Fruit fly (Drosophila melanogaster): Measurements from ENCODE around the gene epsilonCOP.

Gene epsilonCOP

DNA sequence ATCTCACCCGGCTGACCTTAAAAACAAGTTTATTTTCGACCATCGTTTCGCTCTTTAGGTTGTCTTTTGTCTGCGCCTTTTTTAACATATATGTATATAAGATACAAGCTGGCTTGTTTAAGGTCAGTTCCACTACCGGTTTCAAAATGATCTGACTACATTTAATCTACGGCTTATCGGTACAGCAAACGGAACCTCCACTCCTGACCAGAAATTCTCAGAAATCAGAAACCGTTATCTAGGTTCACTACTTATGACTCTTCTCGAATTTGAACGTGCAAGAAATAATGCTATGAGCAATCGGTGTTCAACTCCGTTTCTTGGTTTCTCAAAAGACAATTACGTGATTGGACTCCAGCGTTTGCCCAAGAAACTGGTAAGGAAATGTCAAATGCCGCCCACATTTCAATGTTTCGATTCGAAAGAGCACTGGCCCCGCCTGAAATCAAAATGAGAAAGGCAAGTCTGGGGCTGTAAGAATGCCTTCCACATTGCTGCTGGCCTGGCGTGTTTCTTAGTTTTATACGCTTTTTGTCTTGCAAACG lies 18.7 kb upstream of the epsilonCOP start:
- TF ChIP-seq CTCF (optimal IDR thresholded peaks at IDR 0.05) (no peak), CG8478 (optimal IDR thresholded peaks at IDR 0.05) (no peak)

- TF ChIP-seq CG8478 (optimal IDR thresholded peaks at IDR 0.05) (no peak), CTCF (optimal IDR thresholded peaks at IDR 0.05) (no peak)
Observed at dm6 chr2L:6471978-6472776, 16.7 kb upstream of the epsilonCOP start.

DNA sequence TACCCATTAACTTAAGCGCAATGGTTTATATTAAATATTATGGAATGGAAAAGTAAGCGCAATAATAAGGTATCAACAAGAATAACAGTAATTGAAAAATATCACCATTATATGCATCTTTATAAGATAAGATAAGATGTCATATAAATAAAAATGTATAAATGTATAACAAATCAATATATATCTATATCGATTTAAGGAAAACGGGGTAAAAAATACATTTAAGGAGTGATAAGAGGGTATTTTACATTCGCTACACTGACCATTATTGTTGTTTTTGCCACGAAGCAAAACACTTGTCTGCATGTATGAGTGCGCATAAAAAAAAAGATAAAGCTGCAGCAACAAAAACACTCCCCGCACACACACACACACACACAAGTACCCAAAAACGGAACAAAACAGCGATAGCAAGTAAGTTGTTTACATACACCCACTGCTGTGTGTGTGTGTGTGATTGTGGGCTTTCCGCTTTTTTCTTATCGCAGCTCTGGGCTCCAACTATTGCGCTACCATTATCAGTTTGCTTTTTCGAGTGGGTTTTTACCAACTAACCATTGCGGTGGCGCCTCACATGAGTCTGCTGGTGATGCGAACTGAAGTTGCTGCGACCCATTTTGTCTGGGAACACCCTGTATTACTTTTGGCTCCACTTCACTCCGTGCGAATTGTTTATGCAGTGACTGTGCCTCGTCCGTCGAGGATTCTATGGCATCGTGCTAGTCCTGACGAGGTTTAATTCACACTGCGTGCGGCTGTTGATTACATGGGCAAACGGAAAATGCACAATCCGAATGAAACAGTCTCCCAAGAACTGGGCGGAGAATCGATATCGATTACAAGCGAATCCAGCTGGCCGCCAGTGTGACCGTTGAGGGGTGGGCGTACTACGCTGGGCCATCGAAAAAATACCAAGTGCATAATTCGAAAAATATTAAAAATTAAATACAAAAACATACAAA lies 15.5 kb upstream of the epsilonCOP start, which contains the start of gene mmy:
Gene mmy, minus strand, starts transcription at position 829 of the 962 bp plus-strand sequence.
- TF ChIP-seq CTCF (optimal IDR thresholded peaks at IDR 0.05) (no peak), CG8478 (optimal IDR thresholded peaks at IDR 0.05) (no peak)

DNA sequence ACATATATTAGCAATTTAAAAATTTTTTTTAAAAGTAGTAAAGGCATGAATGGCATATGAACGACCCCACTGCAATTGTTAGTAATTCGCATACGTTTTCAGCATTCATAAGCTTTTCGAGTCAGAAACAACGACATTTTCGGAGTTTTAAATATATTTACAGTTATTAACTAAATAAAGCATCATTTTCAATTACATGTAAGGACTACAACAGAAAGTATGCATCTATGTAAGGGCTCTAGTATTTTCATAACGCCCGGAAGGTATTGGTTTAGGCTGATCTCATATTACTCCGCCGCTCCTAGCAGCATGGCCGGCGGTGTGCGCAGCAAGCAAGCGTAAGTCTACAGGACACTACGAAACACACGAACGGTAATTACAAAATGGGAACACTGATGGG lies 14.6 kb upstream of the epsilonCOP start:
- no peak for TF ChIP-seq CTCF (optimal IDR thresholded peaks at IDR 0.05)
- TF ChIP-seq CG8478 (optimal IDR thresholded peaks at IDR 0.05): no peak

- no peak for TF ChIP-seq CG8478 (optimal IDR thresholded peaks at IDR 0.05)
- no peak for TF ChIP-seq CTCF (optimal IDR thresholded peaks at IDR 0.05)
Observed at dm6 chr2L:6474878-6475582, 13.9 kb upstream of the epsilonCOP start.

DNA sequence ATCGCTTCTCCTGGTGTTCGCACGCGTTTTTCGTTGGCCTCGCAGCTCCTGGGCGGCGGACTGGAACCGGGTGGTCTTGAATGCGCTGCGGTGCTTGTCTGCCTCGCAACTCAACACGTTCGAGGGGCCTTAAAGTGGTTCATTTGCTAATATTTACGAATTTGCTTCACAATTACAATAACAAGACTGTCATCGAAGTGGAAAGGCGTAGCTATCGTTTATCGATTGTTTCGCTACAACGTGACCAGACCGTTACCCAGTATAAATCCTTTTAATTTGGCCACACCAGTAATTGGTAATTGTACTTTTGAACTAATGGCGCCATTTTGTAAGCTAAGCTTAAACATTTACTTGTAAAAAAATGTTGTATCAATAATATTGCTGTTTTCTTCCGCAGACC lies 12.1 kb upstream of the epsilonCOP start, which contains the start of gene CG9536:
Gene CG9536, minus strand, starts transcription at position 223 of the 400 bp plus-strand sequence.
- TF ChIP-seq CG8478 (optimal IDR thresholded peaks at IDR 0.05): no peak
- no peak for TF ChIP-seq CTCF (optimal IDR thresholded peaks at IDR 0.05)

dm6 chr2L:6479226-6479906 lies 9.5 kb upstream of the epsilonCOP start:
- TF ChIP-seq CTCF (optimal IDR thresholded peaks at IDR 0.05): no peak
- no peak for TF ChIP-seq CG8478 (optimal IDR thresholded peaks at IDR 0.05)

DNA sequence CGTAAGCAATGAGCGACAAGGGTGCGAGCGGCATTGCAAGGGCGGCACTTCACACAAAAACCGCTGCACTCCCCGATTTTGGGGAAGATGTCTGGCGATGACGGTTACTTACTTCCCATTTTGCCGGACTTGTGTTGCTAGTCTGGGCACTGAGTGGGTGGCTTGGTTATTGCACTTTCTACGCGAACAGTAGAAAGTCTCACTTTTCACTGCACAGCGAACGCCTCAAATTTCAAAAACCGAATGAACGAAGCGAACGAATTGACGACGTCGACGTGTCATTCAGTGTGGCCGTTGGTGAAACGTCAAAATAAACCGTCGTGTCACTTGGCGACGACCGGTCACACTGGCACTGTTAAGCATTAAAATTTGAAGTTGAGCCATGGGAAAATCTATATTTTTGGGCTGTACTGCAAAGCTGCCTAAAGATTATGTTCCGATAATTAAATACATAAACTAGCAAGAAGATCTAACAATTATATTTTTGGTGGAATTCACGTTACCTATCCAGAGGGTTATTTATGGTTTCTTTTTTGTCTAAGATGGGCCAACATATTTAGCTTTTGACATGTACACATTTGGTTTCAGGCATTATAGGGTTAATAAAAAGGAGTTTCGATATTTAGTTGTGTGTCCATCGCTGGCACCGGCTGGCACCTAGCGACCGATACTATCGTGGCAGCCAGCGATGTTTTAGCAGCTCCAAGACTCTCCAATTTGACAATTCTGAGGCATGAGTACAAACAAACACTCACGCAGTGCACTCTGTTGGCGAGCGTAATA lies 8.5 kb upstream of the epsilonCOP start, which contains the start of the genes Sec61alpha and Daxx:
Gene Sec61alpha, minus strand, starts transcription at position 364 of the 783 bp plus-strand sequence.
Gene Daxx, plus strand, starts transcription at position 718 of the 783 bp plus-strand sequence.
- TF ChIP-seq CTCF (optimal IDR thresholded peaks at IDR 0.05): no peak

- TF ChIP-seq CG8478 (optimal IDR thresholded peaks at IDR 0.05) (no peak), CTCF (optimal IDR thresholded peaks at IDR 0.05) (no peak)
Observed at dm6 chr2L:6481310-6481738, 7.6 kb upstream of the epsilonCOP start.

DNA sequence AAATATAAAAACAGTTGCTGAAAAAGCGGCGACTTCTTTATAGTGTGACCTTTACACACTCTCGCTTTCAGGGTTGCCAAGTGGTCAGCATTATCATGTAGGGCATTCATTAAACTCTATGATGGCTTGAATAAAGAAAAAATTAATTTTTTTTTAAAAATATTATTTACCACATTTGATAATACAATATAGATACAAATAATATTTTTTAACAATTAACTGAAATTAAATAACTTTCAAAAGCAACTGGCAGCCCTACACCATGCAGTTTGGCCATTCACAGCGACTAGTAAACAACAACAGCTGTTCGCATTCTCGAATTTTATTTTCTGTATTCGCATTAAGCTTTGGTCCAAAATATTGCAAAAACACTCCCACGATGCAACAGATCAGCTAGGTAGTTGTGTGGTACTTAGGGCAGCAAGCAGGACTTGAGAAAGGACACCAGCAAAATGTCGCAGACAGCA lies 1.9 kb downstream of the epsilonCOP start, which contains the start of the genes Phf5a and CG31638:
Gene Phf5a, minus strand, starts transcription at position 61 of the 467 bp plus-strand sequence.
Gene CG31638, plus strand, starts transcription at position 279 of the 467 bp plus-strand sequence.
- TF ChIP-seq CTCF (optimal IDR thresholded peaks at IDR 0.05) (no peak), CG8478 (optimal IDR thresholded peaks at IDR 0.05) (no peak)

DNA sequence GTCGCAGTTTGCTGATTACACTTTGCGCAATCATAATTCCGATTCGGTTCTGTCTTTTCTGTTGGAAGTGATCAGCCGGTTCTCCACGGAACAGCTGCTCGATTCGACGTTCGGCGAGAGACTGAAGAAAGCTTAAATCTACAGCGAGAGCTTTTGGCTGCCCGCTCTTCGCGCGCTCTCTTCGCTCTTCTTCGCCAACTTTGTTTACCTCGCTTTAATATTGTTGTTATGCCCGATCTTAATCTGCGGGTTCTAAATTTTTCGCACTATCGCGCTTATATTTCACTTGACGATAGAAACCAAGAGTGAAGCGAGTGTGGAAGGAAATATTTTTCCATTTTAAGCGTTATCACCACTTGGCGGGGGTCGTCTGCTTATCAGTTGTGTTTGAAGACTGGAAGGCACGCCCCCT lies 5.5 kb downstream of the epsilonCOP start, which contains the start of gene CG9547:
Gene CG9547, minus strand, starts transcription at position 128 of the 412 bp plus-strand sequence.
- TF ChIP-seq CG8478 (optimal IDR thresholded peaks at IDR 0.05) (no peak), CTCF (optimal IDR thresholded peaks at IDR 0.05) (no peak)

DNA sequence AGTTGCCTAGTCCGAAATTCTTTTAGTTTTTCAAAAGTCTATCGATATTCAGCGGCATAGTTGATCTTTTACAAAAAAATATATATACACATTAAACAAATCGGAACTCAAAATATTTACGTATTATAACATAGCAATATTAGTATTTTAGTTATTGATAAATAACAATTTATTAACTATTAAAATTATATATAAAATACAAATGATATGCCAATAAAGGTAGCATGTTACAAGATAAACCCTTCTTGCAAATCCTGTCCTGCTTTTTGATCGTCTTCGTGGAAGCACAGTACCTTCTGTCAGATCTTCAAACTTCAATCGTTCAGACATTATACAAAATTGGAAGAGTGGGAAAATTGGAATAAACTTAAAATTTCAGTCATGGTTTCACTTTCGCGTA lies 7.9 kb downstream of the epsilonCOP start, which contains the start of gene CG9550:
Gene CG9550, plus strand, starts transcription at position 301 of the 400 bp plus-strand sequence.
- TF ChIP-seq CG8478 (optimal IDR thresholded peaks at IDR 0.05) (no peak), CTCF (optimal IDR thresholded peaks at IDR 0.05) (no peak)

Measured in S2 (cell line).